Worm (Caenorhabditis elegans) whole organism, young adult: ENCODE results near the gene abu-9.

Source experiments
- C17E4.6 ChIP-seq: fragments of 200-800 bp; sonication (Bioruptor generic); IDR thresholded peaks from 2 replicates; pipeline ENCODE4 v1.3.6; 2022; ENCODE audit warnings: missing genetic modification reagents, missing genetic modification characterization, missing compliant biosample characterization
- F22D6.2 ChIP-seq: sonication (generic microtip); optimal IDR thresholded peaks from 2 replicates; lab custom pipeline; 2016; ENCODE audit warnings: mild to moderate bottlenecking, missing genetic modification characterization, missing compliant biosample characterization
- T07F8.4 ChIP-seq: sonication (generic microtip); optimal IDR thresholded peaks from 2 replicates; lab custom pipeline; 2016; ENCODE audit warnings: mild to moderate bottlenecking, missing genetic modification characterization, moderate library complexity, missing compliant biosample characterization
- Y53F4B.3 ChIP-seq: fragments of 200-800 bp; sonication (Bioruptor generic); IDR thresholded peaks from 2 replicates; pipeline ENCODE4 v1.3.6; 2022; ENCODE audit warnings: missing genetic modification reagents, missing genetic modification characterization, missing compliant biosample characterization
- hlh-26 ChIP-seq: fragments of 200-800 bp; sonication (Bioruptor generic); conservative IDR thresholded peaks from 2 replicates; pipeline ENCODE4 v1.3.6; 2022; ENCODE audit warnings: missing genetic modification reagents, missing genetic modification characterization, missing compliant biosample characterization
- hmg-1.2 ChIP-seq: fragments of 200-800 bp; sonication (Bioruptor generic); IDR thresholded peaks from 2 replicates; pipeline ENCODE4 v1.3.6; 2022; ENCODE audit warnings: missing genetic modification reagents, missing genetic modification characterization, missing compliant biosample characterization
- mes-4 ChIP-seq: sonication (generic microtip); optimal IDR thresholded peaks from 2 replicates; lab custom pipeline; 2016; ENCODE audit warnings: missing genotype, missing genetic modification characterization, missing compliant biosample characterization
- nfya-2 ChIP-seq: fragments of 200-800 bp; sonication (Bioruptor generic); IDR thresholded peaks from 2 replicates; pipeline ENCODE4 v1.3.6; 2022; ENCODE audit warnings: missing genetic modification reagents, missing genetic modification characterization, missing compliant biosample characterization
- nhr-120 ChIP-seq: fragments of 200-800 bp; sonication (Bioruptor generic); IDR thresholded peaks from 2 replicates; pipeline ENCODE4 v1.3.6; 2022; ENCODE audit warnings: missing genetic modification characterization, missing compliant biosample characterization
- rec-8 ChIP-seq, 2 experiments: sonication (generic microtip); optimal IDR thresholded peaks; 2 replicates each; lab custom pipeline; 2016; ENCODE audit warnings: mild to moderate bottlenecking in 2 of 2, missing genetic modification characterization in 2 of 2, missing genetic modification reagents in 2 of 2, missing genotype in 2 of 2, missing biosample characterization in 1 of 2, missing compliant biosample characterization in 1 of 2, moderate library complexity in 1 of 2
- rpc-1 ChIP-seq, 2 experiments: fragments of 150-350 bp in 1 of 2; sonication (generic microtip) in 1 of 2; optimal IDR thresholded peaks; 2 replicates each; lab custom pipeline; 2014 to 2018; ENCODE audit warnings: missing biosample characterization in 1 of 2, missing genetic modification characterization in 1 of 2, missing genetic modification reagents in 1 of 2, missing genotype in 1 of 2
- snpc-4 ChIP-seq, 5 experiments: fragments of 150-350 bp in 1 of 5; sonication (generic microtip) in 4 of 5; optimal IDR thresholded peaks; 2 replicates each; lab custom pipeline; 2014 to 2018; ENCODE audit warnings: missing genetic modification characterization in 5 of 5, missing biosample characterization in 3 of 5, antibody characterized with exemption in 2 of 5, mild to moderate bottlenecking in 2 of 5, missing compliant biosample characterization in 2 of 5, missing genotype in 2 of 5, moderate library complexity in 2 of 5, missing genetic modification reagents in 1 of 5
- ztf-25 ChIP-seq: fragments of 200-800 bp; sonication (Bioruptor generic); IDR thresholded peaks from 2 replicates; pipeline ENCODE4 v1.3.6; 2022; ENCODE audit warnings: missing genetic modification reagents, missing genetic modification characterization, missing compliant biosample characterization

- TF ChIP-seq nfya-2 (no peak), hlh-26 (GFP tag; lab: Robert Waterston, UW) (no peak), F22D6.2 (tag; lab: Kevin White, UChicago) (no peak), Y53F4B.3 (GFP tag; lab: Robert Waterston, UW) (no peak), snpc-4 (GFP tag; optimal IDR thresholded peaks at IDR 0.05; lab: Kevin White, UChicago) (no peak), snpc-4 (tag; optimal IDR thresholded peaks at IDR 0.05; lab: Kevin White, UChicago) (no peak), ztf-25 (no peak), hmg-1.2 (GFP tag; lab: Robert Waterston, UW) (no peak), mes-4 (no peak), T07F8.4 (tag; lab: Kevin White, UChicago) (no peak), nhr-120 (GFP tag; lab: Robert Waterston, UW) (no peak), rec-8 (tag; optimal IDR thresholded peaks at IDR 0.05; lab: Kevin White, UChicago) (no peak), C17E4.6 (GFP tag; lab: Robert Waterston, UW) (no peak), rpc-1 (optimal IDR thresholded peaks at IDR 0.05; lab: Kevin White, UChicago) (no peak), rpc-1 (tag; optimal IDR thresholded peaks at IDR 0.05; lab: Kevin White, UChicago) (no peak)
Measured at ce11 chrX:8340393-8340792, 18.5 kb downstream of the abu-9 start, which contains the start of gene F55E10.2.
